Worm (Caenorhabditis elegans) whole organism, L4 larva: ENCODE data around the gene efhc-1.

ENCODE experiments used
- R02D3.7 ChIP-seq: fragments of 150-350 bp; sonication (generic microtip); optimal IDR thresholded peaks from 3 replicates; lab custom pipeline; 2014; ENCODE audit warnings: missing biosample characterization, missing genetic modification characterization
- ZK546.5 ChIP-seq, 2 experiments: sonication (generic microtip); optimal IDR thresholded peaks; 2 replicates each; lab custom pipeline; 2017; ENCODE audit warnings: missing biosample characterization in 2 of 2, missing genetic modification characterization in 2 of 2
- aha-1 ChIP-seq: fragments of 150-350 bp; peaks from one replicate; lab custom pipeline; 2014; ENCODE audit warnings: missing biosample characterization, missing genetic modification characterization
- arid-1 ChIP-seq: fragments of 200-800 bp; sonication (Bioruptor generic); conservative IDR thresholded peaks from 2 replicates; pipeline ENCODE4 v1.3.6; 2022; ENCODE audit warnings: missing genetic modification reagents, missing genetic modification characterization, missing compliant biosample characterization
- ceh-20 ChIP-seq: fragments of 200-800 bp; sonication (Bioruptor generic); IDR thresholded peaks from 2 replicates; pipeline ENCODE4 v1.3.6; 2022; ENCODE audit warnings: missing genetic modification reagents, missing genetic modification characterization, missing compliant biosample characterization
- ceh-82 ChIP-seq: sonication (generic microtip); optimal IDR thresholded peaks from 2 replicates; lab custom pipeline; 2017; ENCODE audit warnings: missing biosample characterization, missing genetic modification characterization
- egl-27 ChIP-seq: sonication (generic microtip); optimal IDR thresholded peaks from 3 replicates; lab custom pipeline; 2017; ENCODE audit warnings: missing biosample characterization, missing genetic modification reagents, missing genetic modification characterization
- egl-43 ChIP-seq: fragments of 200-800 bp; sonication (Bioruptor generic); IDR thresholded peaks from 2 replicates; pipeline ENCODE4 v1.3.6; 2022; ENCODE audit warnings: missing genetic modification reagents, missing genetic modification characterization, missing compliant biosample characterization
- hlh-11 ChIP-seq: fragments of 200-800 bp; sonication (Bioruptor generic); optimal IDR thresholded peaks from 2 replicates; lab custom pipeline; 2018; ENCODE audit warnings: mild to moderate bottlenecking, missing genetic modification characterization, missing compliant biosample characterization
- hlh-30 ChIP-seq: sonication (generic microtip); optimal IDR thresholded peaks from 2 replicates; lab custom pipeline; 2017; ENCODE audit warnings: antibody characterized with exemption, mild to moderate bottlenecking, missing genetic modification characterization, missing compliant biosample characterization; ENCODE audit not compliant: insufficient read depth
- lin-1 ChIP-seq: fragments of 200-800 bp; sonication (Bioruptor generic); IDR thresholded peaks from 2 replicates; pipeline ENCODE4 v1.3.6; 2022; ENCODE audit warnings: missing genetic modification reagents, missing genetic modification characterization, missing compliant biosample characterization
- lin-29 ChIP-seq: fragments of 200-800 bp; sonication (Bioruptor generic); IDR thresholded peaks from 2 replicates; pipeline ENCODE4 v1.3.6; 2022; ENCODE audit warnings: missing genetic modification reagents, missing genetic modification characterization, missing compliant biosample characterization
- lsy-2 ChIP-seq, 2 experiments: fragments of 150-350 bp in 1 of 2; sonication (generic microtip) in 1 of 2; optimal IDR thresholded peaks; 2 replicates each; lab custom pipeline; 2014 to 2017; ENCODE audit warnings: missing biosample characterization in 2 of 2, missing genetic modification characterization in 2 of 2
- madf-5 ChIP-seq, 2 experiments: fragments of 200-800 bp; sonication (Bioruptor generic); IDR thresholded peaks; 2 replicates each; pipeline ENCODE4 v1.3.6; 2022; ENCODE audit warnings: missing compliant biosample characterization in 2 of 2, missing genetic modification characterization in 2 of 2
- mes-2 ChIP-seq: sonication (generic microtip); optimal IDR thresholded peaks from 2 replicates; lab custom pipeline; 2016; ENCODE audit warnings: missing genotype, mild to moderate bottlenecking, missing genetic modification characterization, missing compliant biosample characterization; ENCODE audit not compliant: poor library complexity, severe bottlenecking
- mxl-2 ChIP-seq: fragments of 200-800 bp; sonication (Bioruptor generic); conservative IDR thresholded peaks from 2 replicates; pipeline ENCODE4 v1.3.6; 2022; ENCODE audit warnings: missing genetic modification reagents, missing genetic modification characterization, missing compliant biosample characterization
- mxl-3 ChIP-seq: fragments of 200-800 bp; sonication (Bioruptor generic); optimal IDR thresholded peaks from 2 replicates; lab custom pipeline; 2018; ENCODE audit warnings: mild to moderate bottlenecking, missing genetic modification characterization, missing compliant biosample characterization
- nhr-111 ChIP-seq: fragments of 200-800 bp; sonication (Bioruptor generic); optimal IDR thresholded peaks from 2 replicates; lab custom pipeline; 2018; ENCODE audit warnings: mild to moderate bottlenecking, missing genetic modification characterization, missing compliant biosample characterization
- nhr-237 ChIP-seq: sonication (generic microtip); optimal IDR thresholded peaks from 2 replicates; lab custom pipeline; 2017; ENCODE audit warnings: missing biosample characterization, missing genetic modification characterization
- pha-4 ChIP-seq, 2 experiments: fragments of 150-350 bp in 1 of 2; fragments of 200-800 bp in 1 of 2; sonication (Bioruptor generic) in 1 of 2; IDR thresholded peaks in 1 of 2; optimal IDR thresholded peaks in 1 of 2; 2 replicates each; pipeline versions ENCODE4 v1.3.6 to Lab custom; 2014 to 2022; ENCODE audit warnings: missing genetic modification characterization in 2 of 2, missing genetic modification reagents in 2 of 2, missing biosample characterization in 1 of 2, missing compliant biosample characterization in 1 of 2
- pqm-1 ChIP-seq: sonication (generic microtip); optimal IDR thresholded peaks from 2 replicates; lab custom pipeline; 2017; ENCODE audit warnings: missing biosample characterization, missing genetic modification characterization
- sdz-12 ChIP-seq: fragments of 200-800 bp; sonication (Bioruptor generic); optimal IDR thresholded peaks from 2 replicates; lab custom pipeline; 2018; ENCODE audit warnings: mild to moderate bottlenecking, missing genetic modification characterization, missing compliant biosample characterization
- set-16 ChIP-seq: fragments of 200-800 bp; sonication (Bioruptor generic); IDR thresholded peaks from 2 replicates; pipeline ENCODE4 v1.3.6; 2022; ENCODE audit warnings: missing genetic modification reagents, missing genetic modification characterization, missing compliant biosample characterization
- snpc-1.2 ChIP-seq: fragments of 200-800 bp; sonication (Bioruptor generic); IDR thresholded peaks from 2 replicates; pipeline ENCODE4 v1.3.6; 2022; ENCODE audit warnings: missing genetic modification reagents, missing genetic modification characterization, missing compliant biosample characterization
- spr-1 ChIP-seq: sonication (generic microtip); optimal IDR thresholded peaks from 2 replicates; lab custom pipeline; 2016; ENCODE audit warnings: mild to moderate bottlenecking, missing genetic modification characterization, missing compliant biosample characterization
- unc-62 ChIP-seq, 3 experiments: fragments of 150-350 bp in 1 of 3; sonication (generic microtip); optimal IDR thresholded peaks in 2 of 3; peaks in 1 of 3; 1 replicate in 1 of 3; 2 replicates in 2 of 3; lab custom pipeline; 2014 to 2017; ENCODE audit warnings: missing biosample characterization in 3 of 3, missing genetic modification characterization in 3 of 3, missing genetic modification reagents in 3 of 3, missing genotype in 1 of 3
- zfp-2 ChIP-seq: sonication (generic microtip); optimal IDR thresholded peaks from 2 replicates; lab custom pipeline; 2016; ENCODE audit warnings: mild to moderate bottlenecking, missing genetic modification characterization, missing compliant biosample characterization
- ztf-11 ChIP-seq: fragments of 150-350 bp; optimal IDR thresholded peaks from 2 replicates; lab custom pipeline; 2014; ENCODE audit warnings: missing biosample characterization, missing genetic modification characterization
- ztf-7 ChIP-seq: fragments of 150-350 bp; optimal IDR thresholded peaks from 2 replicates; lab custom pipeline; 2014; ENCODE audit warnings: missing biosample characterization, missing genetic modification characterization

The efhc-1 gene

DNA sequence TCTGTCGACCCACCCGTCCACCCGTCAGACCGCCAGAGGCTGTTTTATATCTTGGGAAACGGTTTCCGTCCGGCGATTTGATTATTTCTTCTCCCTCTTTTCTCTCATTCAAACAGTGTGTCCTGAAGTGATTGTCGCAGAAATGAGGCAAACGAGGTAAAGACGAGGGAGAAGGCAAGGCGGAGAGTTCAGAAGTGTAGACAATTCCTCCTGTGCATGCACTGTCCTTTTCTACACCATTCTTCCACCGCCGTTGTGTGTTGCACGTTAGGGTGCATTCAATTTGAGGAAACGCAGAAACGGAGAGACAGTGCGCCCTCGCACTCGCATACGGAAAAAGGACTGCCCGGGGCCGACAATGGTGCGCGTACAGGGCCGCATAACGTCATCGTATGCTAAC is 37.5 kb downstream of the efhc-1 start (continued):
- no peak for TF ChIP-seq nhr-111 (GFP tag; lab: Kevin White, UChicago)

DNA sequence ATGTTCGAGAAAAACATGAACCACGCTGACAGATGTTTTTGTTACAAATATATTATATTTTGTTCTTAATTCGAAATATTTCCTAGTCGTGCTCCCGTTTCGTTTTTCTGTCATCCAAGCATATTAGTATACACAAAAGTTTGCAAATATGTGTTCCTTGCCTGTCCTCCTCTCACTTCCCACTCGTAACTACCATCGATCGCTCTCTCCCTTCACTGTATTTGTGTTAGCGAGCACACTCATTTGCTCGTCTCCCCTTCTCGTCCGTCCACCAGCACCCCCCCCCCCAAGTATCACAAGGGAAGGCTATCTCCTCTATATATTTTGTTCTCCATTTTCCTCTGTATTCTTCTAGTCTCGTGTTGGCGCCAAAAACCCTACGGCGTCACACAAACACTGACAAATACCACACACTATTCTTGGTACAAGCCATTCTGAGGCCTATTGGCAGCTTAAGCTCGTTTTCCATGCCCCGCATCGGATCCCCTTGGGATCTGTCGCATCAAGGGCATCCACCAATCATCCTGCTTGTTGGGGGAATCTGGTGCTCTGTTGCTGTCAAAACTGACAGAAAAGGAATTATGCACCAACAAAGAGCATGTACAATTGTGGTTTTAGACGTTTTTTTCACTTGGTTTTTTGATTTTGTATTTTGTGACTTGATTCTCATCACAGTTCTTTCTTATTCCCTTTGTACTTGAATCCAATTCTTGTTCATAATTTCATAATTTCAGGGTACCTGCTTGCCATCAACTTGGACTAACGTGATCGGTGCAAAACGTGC is 38.5 kb downstream of the efhc-1 start, which contains the start of gene pkn-1:
Gene pkn-1 (plus strand): TSS at position 734 of the 784 bp plus-strand sequence.
- no peak for TF ChIP-seq ceh-82 (tag; lab: Kevin White, UChicago)
- no peak for TF ChIP-seq pha-4 (GFP tag; IDR thresholded peaks at IDR 0.05; lab: Robert Waterston, UW)
- TF ChIP-seq pha-4 (tag; optimal IDR thresholded peaks at IDR 0.05; lab: Kevin White, UChicago): peak; percentile 54
- no peak for TF ChIP-seq lin-1 (GFP tag; lab: Robert Waterston, UW)
- no peak for TF ChIP-seq pqm-1 (tag; lab: Kevin White, UChicago)
- TF ChIP-seq ztf-11: no peak
- TF ChIP-seq lin-29 (GFP tag; lab: Robert Waterston, UW): no peak
- no peak for TF ChIP-seq sdz-12 (GFP tag; lab: Kevin White, UChicago)
- no peak for TF ChIP-seq mxl-2 (GFP tag; lab: Robert Waterston, UW)
- TF ChIP-seq ceh-20 (GFP tag; lab: Robert Waterston, UW): no peak
- peak; percentile 35 for TF ChIP-seq mes-2 (tag; lab: Kevin White, UChicago)
- no peak for TF ChIP-seq arid-1 (GFP tag; lab: Robert Waterston, UW)
- no peak for TF ChIP-seq mxl-3 (GFP tag; lab: Kevin White, UChicago)
- TF ChIP-seq zfp-2 (tag; lab: Kevin White, UChicago): no peak
- TF ChIP-seq egl-27 (tag; lab: Kevin White, UChicago): no peak
- no peak for TF ChIP-seq nhr-237
- TF ChIP-seq spr-1 (tag; lab: Kevin White, UChicago): no peak
- no peak for TF ChIP-seq R02D3.7 (tag; lab: Kevin White, UChicago)
- peak in 1 of 2 experiments; percentile 99 for TF ChIP-seq unc-62 (GFP tag; optimal IDR thresholded peaks at IDR 0.05 in 1 of 2; lab: Kevin White, UChicago)
- no peak for TF ChIP-seq unc-62 (tag; optimal IDR thresholded peaks at IDR 0.05; lab: Kevin White, UChicago)
- TF ChIP-seq hlh-11 (tag; lab: Kevin White, UChicago): peak; percentile 20
- TF ChIP-seq lsy-2 (tag; optimal IDR thresholded peaks at IDR 0.05; lab: Kevin White, UChicago): no peak
- TF ChIP-seq egl-43 (GFP tag; lab: Robert Waterston, UW): peak; percentile 62; the same call in 1 of the 2 replicates
- TF ChIP-seq set-16 (GFP tag; lab: Robert Waterston, UW): no peak
- peak; percentile 53 for TF ChIP-seq hlh-30 (tag; lab: Kevin White, UChicago)
- TF ChIP-seq snpc-1.2: no peak

ce11 chrX:10401118-10401517 is 42.9 kb downstream of the efhc-1 start:
- peak in 1 of 2 experiments; percentile 91 for TF ChIP-seq unc-62 (GFP tag; optimal IDR thresholded peaks at IDR 0.05 in 1 of 2; lab: Kevin White, UChicago)
- TF ChIP-seq unc-62 (tag; optimal IDR thresholded peaks at IDR 0.05; lab: Kevin White, UChicago): no peak
- TF ChIP-seq hlh-30 (tag; lab: Kevin White, UChicago): no peak
- TF ChIP-seq, all 104 proteins: peak for 1

- TF ChIP-seq unc-62 (GFP tag; optimal IDR thresholded peaks at IDR 0.05 in 1 of 2; lab: Kevin White, UChicago) (peak in 1 of 2 experiments; percentile 98), unc-62 (tag; optimal IDR thresholded peaks at IDR 0.05; lab: Kevin White, UChicago) (no peak), mxl-3 (GFP tag; lab: Kevin White, UChicago) (no peak)
Measured at ce11 chrX:10404051-10404450, 45.9 kb downstream of the efhc-1 start.

DNA sequence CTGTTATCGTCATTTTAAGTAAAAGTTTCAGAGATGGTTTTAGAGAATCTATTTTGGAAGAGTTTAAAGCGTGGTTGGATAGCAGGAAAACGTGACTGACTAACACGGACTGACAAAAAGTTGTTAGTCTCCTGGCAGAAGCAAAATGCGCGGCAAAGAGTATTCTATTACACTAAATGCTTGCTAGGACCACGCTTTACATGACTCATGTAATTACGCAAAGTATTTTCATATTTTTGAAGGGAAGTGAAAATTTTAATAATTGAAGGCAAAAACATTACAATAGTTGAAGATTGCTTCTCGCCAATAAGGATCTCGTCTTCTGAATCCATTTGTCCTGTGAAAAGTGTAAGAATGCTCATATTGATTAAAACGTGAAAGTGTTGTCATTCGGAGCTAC is 48.0 kb downstream of the efhc-1 start, which contains the start of gene gur-3:
Gene gur-3 (minus strand): TSS at position 101 of the 400 bp plus-strand sequence.
- TF ChIP-seq madf-5 (GFP tag; IDR thresholded peaks at IDR 0.05; lab: Robert Waterston, UW) (no peak), ZK546.5 (tag; optimal IDR thresholded peaks at IDR 0.05; lab: Kevin White, UChicago) (no peak), ztf-7 (tag; lab: Kevin White, UChicago) (no peak), aha-1 (tag; lab: Kevin White, UChicago) (no peak)
